Worm (Caenorhabditis elegans): Measurements from ENCODE around the gene acp-2.

The acp-2 gene

ce11 chrII:8431954-8432353 lies at the start of gene acp-2:
TSS of gene acp-2 (minus strand) at chrII:8432054.
- no peak for TF ChIP-seq unc-62 (GFP tag; optimal IDR thresholded peaks at IDR 0.05)

- no peak for TF ChIP-seq unc-62 (GFP tag; optimal IDR thresholded peaks at IDR 0.05)
These were observed 49.3 kb upstream of the acp-2 start for ce11 chrII:8481033-8481708.

- no peak for TF ChIP-seq unc-62 (GFP tag; optimal IDR thresholded peaks at IDR 0.05)
These were observed 48.3 kb upstream of the acp-2 start, which contains the start of gene lact-4 for ce11 chrII:8480166-8480565. TSS of gene lact-4 (minus strand) at chrII:8480478.

ce11 chrII:8479337-8479736 lies 47.5 kb upstream of the acp-2 start:
- no peak for TF ChIP-seq unc-62 (GFP tag; optimal IDR thresholded peaks at IDR 0.05)

ce11 chrII:8475306-8475822 lies 43.5 kb upstream of the acp-2 start, which contains the start of the genes M05D6.1 and M05D6.3:
TSS of gene M05D6.1 (minus strand) at chrII:8475406.
TSS of gene M05D6.3 (plus strand) at chrII:8475772.
- TF ChIP-seq unc-62 (GFP tag; optimal IDR thresholded peaks at IDR 0.05) = no peak

ce11 chrII:8472916-8473315 lies 41.1 kb upstream of the acp-2 start:
- no peak for TF ChIP-seq unc-62 (GFP tag; optimal IDR thresholded peaks at IDR 0.05)

ce11 chrII:8471139-8471538 lies 39.3 kb upstream of the acp-2 start, which contains the start of gene M05D6.8:
TSS of gene M05D6.8 (minus strand) at chrII:8471239.
- TF ChIP-seq unc-62 (GFP tag; optimal IDR thresholded peaks at IDR 0.05) = no peak

- no peak for TF ChIP-seq unc-62 (GFP tag; optimal IDR thresholded peaks at IDR 0.05)
These were observed 36.0 kb upstream of the acp-2 start, which contains the start of gene M05D6.2 for ce11 chrII:8467809-8468208. TSS of gene M05D6.2 (plus strand) at chrII:8468109.

- TF ChIP-seq unc-62 (GFP tag; optimal IDR thresholded peaks at IDR 0.05) = no peak
These were observed 35.0 kb upstream of the acp-2 start, which contains the start of gene F22B5.10 for ce11 chrII:8466874-8467273. TSS of gene F22B5.10 (plus strand) at chrII:8467174.

- no peak for TF ChIP-seq unc-62 (GFP tag; optimal IDR thresholded peaks at IDR 0.05)
These were observed 32.6 kb upstream of the acp-2 start, which contains the start of gene fars-3 for ce11 chrII:8464448-8464898. TSS of gene fars-3 (plus strand) at chrII:8464848.

ce11 chrII:8457438-8457837 lies 25.6 kb upstream of the acp-2 start, which contains the start of gene zyg-9:
TSS of gene zyg-9 (plus strand) at chrII:8457818.
- no peak for TF ChIP-seq unc-62 (GFP tag; optimal IDR thresholded peaks at IDR 0.05)

- no peak for TF ChIP-seq unc-62 (GFP tag; optimal IDR thresholded peaks at IDR 0.05)
These were observed 25.0 kb upstream of the acp-2 start for ce11 chrII:8456681-8457389.

- TF ChIP-seq unc-62 (GFP tag; optimal IDR thresholded peaks at IDR 0.05) = no peak
These were observed 24.2 kb upstream of the acp-2 start, which contains the start of gene F22B5.6 for ce11 chrII:8456094-8456493. TSS of gene F22B5.6 (minus strand) at chrII:8456194.

- no peak for TF ChIP-seq unc-62 (GFP tag; optimal IDR thresholded peaks at IDR 0.05)
These were observed 22.7 kb upstream of the acp-2 start, which contains the start of gene F22B5.5 for ce11 chrII:8454513-8454912. TSS of gene F22B5.5 (minus strand) at chrII:8454613.

- TF ChIP-seq unc-62 (GFP tag; optimal IDR thresholded peaks at IDR 0.05) = no peak
These were observed 19.6 kb upstream of the acp-2 start for ce11 chrII:8451425-8451824.

- TF ChIP-seq unc-62 (GFP tag; optimal IDR thresholded peaks at IDR 0.05) = no peak
These were observed 18.9 kb upstream of the acp-2 start for ce11 chrII:8450750-8451149.
